Worm (Caenorhabditis elegans) whole organism, L1 larva: Measurements from ENCODE around the gene R10E11.9.
A peak's percentile ranks its signal among the peaks of the same experiment; 100 is the strongest.

Source experiments
- C34B4.2 ChIP-seq: sonication (generic microtip); optimal IDR thresholded peaks from 2 replicates; lab custom pipeline; 2017; ENCODE audit warnings: mild to moderate bottlenecking, missing genetic modification characterization, missing compliant biosample characterization
- aha-1 ChIP-seq: fragments of 150-350 bp; optimal IDR thresholded peaks from 2 replicates; lab custom pipeline; 2014; ENCODE audit warnings: missing biosample characterization, missing genetic modification characterization
- alr-1 ChIP-seq: fragments of 200-800 bp; sonication (Bioruptor generic); optimal IDR thresholded peaks from 2 replicates; lab custom pipeline; 2018; ENCODE audit warnings: borderline replicate concordance, mild to moderate bottlenecking, missing genetic modification characterization, missing compliant biosample characterization
- blmp-1 ChIP-seq: fragments of 150-350 bp; optimal IDR thresholded peaks from 2 replicates; lab custom pipeline; 2014; ENCODE audit warnings: missing biosample characterization, missing genetic modification characterization
- ceh-82 ChIP-seq, 3 experiments: fragments of 150-350 bp in 1 of 3; sonication (generic microtip) in 2 of 3; optimal IDR thresholded peaks; 2 replicates each; lab custom pipeline; 2014 to 2017; ENCODE audit warnings: missing biosample characterization in 3 of 3, missing genetic modification characterization in 3 of 3
- ceh-88 ChIP-seq: fragments of 200-800 bp; sonication (Bioruptor generic); IDR thresholded peaks from 2 replicates; pipeline ENCODE4 v1.3.6; 2022; ENCODE audit warnings: missing genetic modification characterization, missing compliant biosample characterization
- dpl-1 ChIP-seq, 3 experiments: fragments of 150-350 bp in 2 of 3; sonication (generic microtip) in 1 of 3; optimal IDR thresholded peaks; 2 replicates each; lab custom pipeline; 2014 to 2017; ENCODE audit warnings: missing biosample characterization in 3 of 3, missing genetic modification characterization in 3 of 3, missing genetic modification reagents in 3 of 3
- dsc-1 ChIP-seq: sonication (generic microtip); optimal IDR thresholded peaks from 2 replicates; lab custom pipeline; 2016; ENCODE audit warnings: mild to moderate bottlenecking, missing genetic modification characterization, missing compliant biosample characterization
- elt-2 ChIP-seq: sonication (generic microtip); optimal IDR thresholded peaks from 2 replicates; lab custom pipeline; 2016; ENCODE audit warnings: missing genetic modification characterization, mild to moderate bottlenecking, inconsistent platforms, missing compliant biosample characterization, missing genetic modification reagents
- ets-5 ChIP-seq: fragments of 200-800 bp; sonication (Bioruptor generic); IDR thresholded peaks from 2 replicates; pipeline ENCODE4 v1.3.6; 2022; ENCODE audit warnings: missing genetic modification characterization, missing compliant biosample characterization
- fkh-4 ChIP-seq: sonication (generic microtip); optimal IDR thresholded peaks from 2 replicates; lab custom pipeline; 2016; ENCODE audit warnings: missing compliant biosample characterization, missing genetic modification characterization, borderline replicate concordance
- fkh-8 ChIP-seq: sonication (generic microtip); optimal IDR thresholded peaks from 2 replicates; lab custom pipeline; 2016; ENCODE audit warnings: mild to moderate bottlenecking, missing genetic modification characterization, missing compliant biosample characterization
- fos-1 ChIP-seq: fragments of 150-350 bp; optimal IDR thresholded peaks from 2 replicates; lab custom pipeline; 2014; ENCODE audit warnings: missing biosample characterization, missing genetic modification characterization
- hlh-17 ChIP-seq: fragments of 200-800 bp; sonication (Bioruptor generic); optimal IDR thresholded peaks from 2 replicates; lab custom pipeline; 2018; ENCODE audit warnings: missing genetic modification characterization, mild to moderate bottlenecking, missing compliant biosample characterization, moderate library complexity, borderline replicate concordance
- irx-1 ChIP-seq: sonication (generic microtip); optimal IDR thresholded peaks from 2 replicates; lab custom pipeline; 2016; ENCODE audit warnings: missing genetic modification characterization, missing compliant biosample characterization
- jun-1 ChIP-seq: fragments of 150-350 bp; optimal IDR thresholded peaks from 2 replicates; lab custom pipeline; 2014; ENCODE audit warnings: missing biosample characterization, missing genetic modification reagents, missing genetic modification characterization
- lin-14 ChIP-seq: fragments of 200-800 bp; sonication (Bioruptor generic); optimal IDR thresholded peaks from 2 replicates; lab custom pipeline; 2018; ENCODE audit warnings: mild to moderate bottlenecking, missing genetic modification characterization, moderate library complexity, missing compliant biosample characterization
- lin-39 ChIP-seq: fragments of 150-350 bp; optimal IDR thresholded peaks from 2 replicates; lab custom pipeline; 2014; ENCODE audit warnings: missing biosample characterization, missing genetic modification reagents, missing genetic modification characterization
- lir-3 ChIP-seq: sonication (generic microtip); optimal IDR thresholded peaks from 2 replicates; lab custom pipeline; 2016; ENCODE audit warnings: mild to moderate bottlenecking, missing genetic modification characterization, moderate library complexity, missing compliant biosample characterization; ENCODE audit not compliant: poor library complexity
- lsy-2 ChIP-seq, 2 experiments: fragments of 150-350 bp; optimal IDR thresholded peaks; 2 replicates each; lab custom pipeline; 2014; ENCODE audit warnings: missing biosample characterization in 2 of 2, missing genetic modification characterization in 2 of 2
- mdl-1 ChIP-seq, 2 experiments: fragments of 150-350 bp; optimal IDR thresholded peaks; 2 replicates each; lab custom pipeline; 2014 to 2017; ENCODE audit warnings: missing biosample characterization in 2 of 2, missing genetic modification characterization in 2 of 2, inconsistent platforms in 1 of 2
- nhr-12 ChIP-seq: sonication (generic microtip); optimal IDR thresholded peaks from 2 replicates; lab custom pipeline; 2017; ENCODE audit warnings: missing biosample characterization, missing genetic modification characterization
- nhr-19 ChIP-seq: fragments of 200-800 bp; sonication (Bioruptor generic); conservative IDR thresholded peaks from 2 replicates; pipeline ENCODE4 v1.3.6; 2022; ENCODE audit warnings: missing genetic modification characterization, missing compliant biosample characterization
- nhr-28 ChIP-seq: fragments of 150-350 bp; optimal IDR thresholded peaks from 2 replicates; lab custom pipeline; 2014; ENCODE audit warnings: missing biosample characterization, missing genetic modification characterization
- nhr-71 ChIP-seq: sonication (generic microtip); optimal IDR thresholded peaks from 2 replicates; lab custom pipeline; 2016; ENCODE audit warnings: mild to moderate bottlenecking, missing genetic modification characterization, moderate library complexity, missing compliant biosample characterization
- nhr-76 ChIP-seq: sonication (generic microtip); optimal IDR thresholded peaks from 2 replicates; lab custom pipeline; 2017; ENCODE audit warnings: missing biosample characterization, missing genetic modification characterization
- nhr-84 ChIP-seq: sonication (generic microtip); optimal IDR thresholded peaks from 2 replicates; lab custom pipeline; 2017; ENCODE audit warnings: missing biosample characterization, missing genetic modification characterization
- nhr-85 ChIP-seq: sonication (generic microtip); peaks from one replicate; lab custom pipeline; 2016; ENCODE audit warnings: missing genetic modification characterization, inconsistent platforms, missing compliant biosample characterization
- nhr-90 ChIP-seq: sonication (generic microtip); optimal IDR thresholded peaks from 2 replicates; lab custom pipeline; 2016; ENCODE audit warnings: mild to moderate bottlenecking, missing genetic modification characterization, missing compliant biosample characterization; ENCODE audit not compliant: poor library complexity
- pqm-1 ChIP-seq: sonication (generic microtip); optimal IDR thresholded peaks from 3 replicates; lab custom pipeline; 2017; ENCODE audit warnings: missing biosample characterization, missing genetic modification characterization
- rnt-1 ChIP-seq: sonication (generic microtip); optimal IDR thresholded peaks from 2 replicates; lab custom pipeline; 2016; ENCODE audit warnings: mild to moderate bottlenecking, missing genetic modification characterization, moderate library complexity, missing compliant biosample characterization
- snpc-4 ChIP-seq: fragments of 150-350 bp; optimal IDR thresholded peaks from 2 replicates; lab custom pipeline; 2014; ENCODE audit warnings: missing biosample characterization, missing genetic modification characterization
- snu-23 ChIP-seq: sonication (generic microtip); optimal IDR thresholded peaks from 2 replicates; lab custom pipeline; 2016; ENCODE audit warnings: missing genetic modification characterization, missing compliant biosample characterization
- sox-4 ChIP-seq: sonication (generic microtip); optimal IDR thresholded peaks from 2 replicates; lab custom pipeline; 2016; ENCODE audit warnings: missing genetic modification characterization, missing compliant biosample characterization
- sptf-1 ChIP-seq: fragments of 150-350 bp; optimal IDR thresholded peaks from 2 replicates; lab custom pipeline; 2014; ENCODE audit warnings: missing biosample characterization, missing genetic modification characterization
- swsn-7 ChIP-seq: sonication (generic microtip); optimal IDR thresholded peaks from 2 replicates; lab custom pipeline; 2016; ENCODE audit warnings: missing genetic modification characterization, missing compliant biosample characterization
- tbx-2 ChIP-seq: sonication (generic microtip); optimal IDR thresholded peaks from 2 replicates; lab custom pipeline; 2016; ENCODE audit warnings: missing genetic modification characterization, missing compliant biosample characterization
- tlp-1 ChIP-seq: fragments of 150-350 bp; optimal IDR thresholded peaks from 2 replicates; lab custom pipeline; 2014; ENCODE audit warnings: missing biosample characterization, missing genetic modification characterization
- unc-30 ChIP-seq: sonication (generic microtip); optimal IDR thresholded peaks from 2 replicates; lab custom pipeline; 2017; ENCODE audit warnings: missing biosample characterization, missing genetic modification characterization
- unc-62 ChIP-seq: fragments of 150-350 bp; optimal IDR thresholded peaks from 2 replicates; lab custom pipeline; 2014; ENCODE audit warnings: missing biosample characterization, missing genetic modification reagents, missing genetic modification characterization
- unc-98 ChIP-seq: fragments of 200-800 bp; sonication (Bioruptor generic); IDR thresholded peaks from 2 replicates; pipeline ENCODE4 v1.3.6; 2022; ENCODE audit warnings: missing genetic modification characterization, missing compliant biosample characterization
- ztf-4 ChIP-seq: fragments of 150-350 bp; optimal IDR thresholded peaks from 2 replicates; lab custom pipeline; 2014; ENCODE audit warnings: missing biosample characterization, missing genetic modification characterization

R10E11.9 gene

DNA sequence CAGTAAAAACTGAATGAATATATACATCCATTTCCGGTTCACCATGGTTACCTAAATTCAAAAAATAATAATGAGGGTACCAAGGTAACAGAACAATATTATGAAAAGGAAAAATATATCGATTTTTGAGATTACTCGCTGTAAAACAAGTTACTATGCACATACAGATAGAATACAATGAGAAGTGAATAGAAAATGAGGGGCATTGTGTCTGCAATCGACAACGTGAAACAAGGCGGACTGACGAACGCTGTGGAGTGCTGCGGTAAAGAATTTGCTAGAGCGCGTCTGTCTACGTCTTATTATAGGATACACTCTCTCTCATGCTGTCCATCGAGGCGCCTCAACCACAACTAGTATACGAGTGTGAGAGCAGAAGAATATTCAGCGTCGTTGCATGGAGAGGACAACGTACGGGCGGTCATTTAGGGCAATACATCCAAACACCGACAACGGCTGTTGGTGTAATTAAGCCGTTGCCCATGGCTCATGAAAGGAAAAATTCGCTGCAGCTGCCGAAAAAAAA is 23.7 kb upstream of the R10E11.9 start, which contains the start of gene cnx-1 (continued):
- TF ChIP-seq irx-1 (tag; lab: Kevin White, UChicago) = no peak
- no peak for TF ChIP-seq mdl-1 (tag; optimal IDR thresholded peaks at IDR 0.05; lab: Kevin White, UChicago)
- no peak for TF ChIP-seq hlh-17 (GFP tag; lab: Kevin White, UChicago)
- peak; percentile 14 for TF ChIP-seq nhr-71
- peak; percentile 36 for TF ChIP-seq fkh-8 (tag; lab: Kevin White, UChicago)
- peak in 1 of 2 experiments; percentile 30 for TF ChIP-seq lsy-2 (tag; optimal IDR thresholded peaks at IDR 0.05; lab: Kevin White, UChicago)
- no peak for TF ChIP-seq fkh-4
- TF ChIP-seq aha-1 = no peak
- TF ChIP-seq nhr-84 (tag; lab: Kevin White, UChicago) = no peak
- peak in 1 of 3 experiments; percentile 8 for TF ChIP-seq dpl-1 (GFP tag; optimal IDR thresholded peaks at IDR 0.05; lab: Kevin White, UChicago)
- TF ChIP-seq ceh-82 (tag; optimal IDR thresholded peaks at IDR 0.05; lab: Kevin White, UChicago) = no peak
- no peak for TF ChIP-seq nhr-28
- no peak for TF ChIP-seq sox-4 (tag; lab: Kevin White, UChicago)
- TF ChIP-seq rnt-1 (tag; lab: Kevin White, UChicago) = peak; percentile 3
- no peak for TF ChIP-seq tbx-2
- TF ChIP-seq fos-1 = no peak
- TF ChIP-seq elt-2 = no peak
- TF ChIP-seq nhr-85 (tag; lab: Kevin White, UChicago) = no peak
- no peak for TF ChIP-seq dsc-1
- no peak for TF ChIP-seq tlp-1 (tag; lab: Kevin White, UChicago)
- no peak for TF ChIP-seq C34B4.2 (tag; lab: Kevin White, UChicago)
- no peak for TF ChIP-seq pqm-1
- no peak for TF ChIP-seq nhr-90 (tag; lab: Kevin White, UChicago)
- peak; percentile 39 for TF ChIP-seq snu-23 (GFP tag; lab: Kevin White, UChicago)
- TF ChIP-seq lin-14 (GFP tag; lab: Kevin White, UChicago) = peak; percentile 76
- TF ChIP-seq unc-98 = no peak
- no peak for TF ChIP-seq ceh-88
- no peak for TF ChIP-seq swsn-7 (tag; lab: Kevin White, UChicago)
- no peak for TF ChIP-seq nhr-19 (GFP tag; lab: Robert Waterston, UW)
- TF ChIP-seq lin-39 (tag; lab: Kevin White, UChicago) = no peak
- TF ChIP-seq, all 84 proteins: peak for 11

ce11 chrIII:9813146-9813545 is 19.7 kb upstream of the R10E11.9 start, which contains the start of gene ZK632.14:
Gene ZK632.14, plus strand, starts transcription at chrIII:9813446.
- TF ChIP-seq unc-30 (no peak), nhr-71 (no peak), jun-1 (tag; lab: Kevin White, UChicago) (no peak), unc-98 (no peak), ets-5 (GFP tag; lab: Robert Waterston, UW) (no peak), unc-62 (GFP tag; lab: Kevin White, UChicago) (no peak), sptf-1 (tag; lab: Kevin White, UChicago) (no peak), nhr-12 (tag; lab: Kevin White, UChicago) (no peak), nhr-76 (no peak), lir-3 (no peak), snpc-4 (no peak), tlp-1 (tag; lab: Kevin White, UChicago) (no peak), ztf-4 (tag; lab: Kevin White, UChicago) (no peak), blmp-1 (tag; lab: Kevin White, UChicago) (no peak), elt-2 (no peak), alr-1 (tag; lab: Kevin White, UChicago) (no peak), nhr-90 (tag; lab: Kevin White, UChicago) (no peak)
